Fruit fly (Drosophila melanogaster): Measurements from ENCODE around the gene CAH4.

- TF ChIP-seq CTCF (optimal IDR thresholded peaks at IDR 0.05), result no peak
- no peak for TF ChIP-seq CG8478 (optimal IDR thresholded peaks at IDR 0.05)
These were observed 33.6 kb upstream of the CAH4 start for dm6 chr3R:24890919-24891318.
